Fruit fly (Drosophila melanogaster) Kc167 (cell line): ENCODE results near the gene CG15743.

Source experiments
- Myc ChIP-seq: fragments of >200 bp; optimal IDR thresholded peaks from 2 replicates; lab custom pipeline; 2017; ENCODE audit warnings: missing external identifiers
- Sin3A ChIP-seq: fragments of >200 bp; optimal IDR thresholded peaks from 2 replicates; lab custom pipeline; 2018; ENCODE audit warnings: missing external identifiers
- h ChIP-seq: fragments of >200 bp; optimal IDR thresholded peaks from 3 replicates; lab custom pipeline; 2018; ENCODE audit warnings: missing external identifiers
- insv ChIP-seq: fragments of >200 bp; optimal IDR thresholded peaks from 3 replicates; lab custom pipeline; 2018; ENCODE audit warnings: missing external identifiers
- psq ChIP-seq: fragments of >200 bp; optimal IDR thresholded peaks from 2 replicates; lab custom pipeline; 2017; ENCODE audit warnings: missing external identifiers
- ttk ChIP-seq: sonication (Bioruptor generic); optimal IDR thresholded peaks from 2 replicates; lab custom pipeline; 2017; ENCODE audit warnings: missing external identifiers

dm6 chrX:13323114-13323513 is 37.6 kb downstream of the CG15743 start:
- TF ChIP-seq insv (lab: Kevin White, UChicago), result no peak
- no peak for TF ChIP-seq psq (lab: Kevin White, UChicago)
- TF ChIP-seq h (lab: Kevin White, UChicago), result no peak
- no peak for TF ChIP-seq ttk (lab: Kevin White, UChicago)
- TF ChIP-seq Myc (lab: Kevin White, UChicago), result no peak
- no peak for TF ChIP-seq Sin3A (lab: Kevin White, UChicago)
